Worm (Caenorhabditis elegans) whole organism, L1 larva: Measurements from ENCODE around the gene sre-4.
A peak's percentile ranks its signal among the peaks of the same experiment; 100 is the strongest.

ENCODE experiments used
- C04F5.9 ChIP-seq: sonication (generic microtip); optimal IDR thresholded peaks from 2 replicates; lab custom pipeline; 2016; ENCODE audit warnings: missing genetic modification characterization, missing compliant biosample characterization
- C34B4.2 ChIP-seq: sonication (generic microtip); optimal IDR thresholded peaks from 2 replicates; lab custom pipeline; 2017; ENCODE audit warnings: mild to moderate bottlenecking, missing genetic modification characterization, missing compliant biosample characterization
- F16B12.6 ChIP-seq: fragments of 150-350 bp; optimal IDR thresholded peaks from 2 replicates; lab custom pipeline; 2014; ENCODE audit warnings: missing biosample characterization, missing genetic modification characterization
- Y116A8C.19 ChIP-seq: sonication (generic microtip); optimal IDR thresholded peaks from 2 replicates; lab custom pipeline; 2016; ENCODE audit warnings: missing compliant biosample characterization, missing genetic modification characterization, borderline replicate concordance
- aha-1 ChIP-seq: fragments of 150-350 bp; optimal IDR thresholded peaks from 2 replicates; lab custom pipeline; 2014; ENCODE audit warnings: missing biosample characterization, missing genetic modification characterization
- ama-1 ChIP-seq: fragments of 150-350 bp; optimal IDR thresholded peaks from 2 replicates; lab custom pipeline; 2014
- ceh-63 ChIP-seq: fragments of 200-800 bp; sonication (Bioruptor generic); optimal IDR thresholded peaks from 2 replicates; lab custom pipeline; 2018; ENCODE audit warnings: mild to moderate bottlenecking, missing genetic modification characterization, missing compliant biosample characterization
- ceh-8 ChIP-seq: fragments of 200-800 bp; sonication (Bioruptor generic); optimal IDR thresholded peaks from 2 replicates; lab custom pipeline; 2018; ENCODE audit warnings: mild to moderate bottlenecking, missing genetic modification characterization, moderate library complexity, missing compliant biosample characterization
- ceh-82 ChIP-seq, 3 experiments: fragments of 150-350 bp in 1 of 3; sonication (generic microtip) in 2 of 3; optimal IDR thresholded peaks; 2 replicates each; lab custom pipeline; 2014 to 2017; ENCODE audit warnings: missing biosample characterization in 3 of 3, missing genetic modification characterization in 3 of 3
- ceh-88 ChIP-seq: fragments of 200-800 bp; sonication (Bioruptor generic); IDR thresholded peaks from 2 replicates; pipeline ENCODE4 v1.3.6; 2022; ENCODE audit warnings: missing genetic modification characterization, missing compliant biosample characterization
- ces-1 ChIP-seq: fragments of 150-350 bp; optimal IDR thresholded peaks from 2 replicates; lab custom pipeline; 2014; ENCODE audit warnings: missing biosample characterization, missing genetic modification reagents, missing genetic modification characterization
- efl-1 ChIP-seq, 4 experiments: fragments of 150-350 bp; optimal IDR thresholded peaks in 3 of 4; peaks in 1 of 4; 1 replicate in 1 of 4; 2 replicates in 3 of 4; lab custom pipeline; 2014; ENCODE audit warnings: missing biosample characterization in 2 of 4, missing genetic modification characterization in 2 of 4, missing genetic modification reagents in 2 of 4
- efl-3 ChIP-seq: fragments of 200-800 bp; sonication (Bioruptor generic); optimal IDR thresholded peaks from 2 replicates; lab custom pipeline; 2018; ENCODE audit warnings: mild to moderate bottlenecking, missing genetic modification characterization, missing compliant biosample characterization
- elt-2 ChIP-seq: sonication (generic microtip); optimal IDR thresholded peaks from 2 replicates; lab custom pipeline; 2016; ENCODE audit warnings: missing genetic modification characterization, mild to moderate bottlenecking, inconsistent platforms, missing compliant biosample characterization, missing genetic modification reagents
- fkh-10 ChIP-seq: sonication (generic microtip); optimal IDR thresholded peaks from 2 replicates; lab custom pipeline; 2017; ENCODE audit warnings: missing biosample characterization, missing genetic modification reagents, missing genetic modification characterization
- fos-1 ChIP-seq: fragments of 150-350 bp; optimal IDR thresholded peaks from 2 replicates; lab custom pipeline; 2014; ENCODE audit warnings: missing biosample characterization, missing genetic modification characterization
- hpl-2 ChIP-seq: fragments of 150-350 bp; optimal IDR thresholded peaks from 2 replicates; lab custom pipeline; 2014; ENCODE audit warnings: missing biosample characterization, missing genetic modification reagents, missing genetic modification characterization
- irx-1 ChIP-seq: sonication (generic microtip); optimal IDR thresholded peaks from 2 replicates; lab custom pipeline; 2016; ENCODE audit warnings: missing genetic modification characterization, missing compliant biosample characterization
- jun-1 ChIP-seq: fragments of 150-350 bp; optimal IDR thresholded peaks from 2 replicates; lab custom pipeline; 2014; ENCODE audit warnings: missing biosample characterization, missing genetic modification reagents, missing genetic modification characterization
- lin-13 ChIP-seq: fragments of 150-350 bp; optimal IDR thresholded peaks from 2 replicates; lab custom pipeline; 2014; ENCODE audit warnings: missing biosample characterization, missing genetic modification reagents, missing genetic modification characterization
- mdl-1 ChIP-seq, 2 experiments: fragments of 150-350 bp; optimal IDR thresholded peaks; 2 replicates each; lab custom pipeline; 2014 to 2017; ENCODE audit warnings: missing biosample characterization in 2 of 2, missing genetic modification characterization in 2 of 2, inconsistent platforms in 1 of 2
- mef-2 ChIP-seq: fragments of 150-350 bp; optimal IDR thresholded peaks from 2 replicates; lab custom pipeline; 2014; ENCODE audit warnings: missing biosample characterization, missing genetic modification characterization
- nhr-11 ChIP-seq: fragments of 150-350 bp; optimal IDR thresholded peaks from 2 replicates; lab custom pipeline; 2014; ENCODE audit warnings: missing biosample characterization, missing genetic modification characterization
- nhr-19 ChIP-seq: fragments of 200-800 bp; sonication (Bioruptor generic); conservative IDR thresholded peaks from 2 replicates; pipeline ENCODE4 v1.3.6; 2022; ENCODE audit warnings: missing genetic modification characterization, missing compliant biosample characterization
- nhr-20 ChIP-seq: sonication (generic microtip); optimal IDR thresholded peaks from 2 replicates; lab custom pipeline; 2016; ENCODE audit warnings: mild to moderate bottlenecking, missing genetic modification characterization, missing compliant biosample characterization
- nhr-237 ChIP-seq: fragments of 150-350 bp; optimal IDR thresholded peaks from 2 replicates; lab custom pipeline; 2014; ENCODE audit warnings: missing biosample characterization, missing genetic modification characterization
- nhr-47 ChIP-seq: sonication (generic microtip); optimal IDR thresholded peaks from 2 replicates; lab custom pipeline; 2016; ENCODE audit warnings: mild to moderate bottlenecking, missing genetic modification characterization, moderate library complexity, missing compliant biosample characterization
- nhr-71 ChIP-seq: sonication (generic microtip); optimal IDR thresholded peaks from 2 replicates; lab custom pipeline; 2016; ENCODE audit warnings: mild to moderate bottlenecking, missing genetic modification characterization, moderate library complexity, missing compliant biosample characterization
- nhr-76 ChIP-seq: sonication (generic microtip); optimal IDR thresholded peaks from 2 replicates; lab custom pipeline; 2017; ENCODE audit warnings: missing biosample characterization, missing genetic modification characterization
- nhr-77 ChIP-seq: fragments of 150-350 bp; optimal IDR thresholded peaks from 2 replicates; lab custom pipeline; 2014; ENCODE audit warnings: missing biosample characterization, missing genetic modification characterization
- nhr-84 ChIP-seq: sonication (generic microtip); optimal IDR thresholded peaks from 2 replicates; lab custom pipeline; 2017; ENCODE audit warnings: missing biosample characterization, missing genetic modification characterization
- nhr-85 ChIP-seq: sonication (generic microtip); peaks from one replicate; lab custom pipeline; 2016; ENCODE audit warnings: missing genetic modification characterization, inconsistent platforms, missing compliant biosample characterization
- pag-3 ChIP-seq: sonication (generic microtip); optimal IDR thresholded peaks from 2 replicates; lab custom pipeline; 2017; ENCODE audit warnings: missing genetic modification characterization, mild to moderate bottlenecking, missing compliant biosample characterization, antibody characterized with exemption, borderline replicate concordance; ENCODE audit not compliant: insufficient read depth
- pqm-1 ChIP-seq: sonication (generic microtip); optimal IDR thresholded peaks from 3 replicates; lab custom pipeline; 2017; ENCODE audit warnings: missing biosample characterization, missing genetic modification characterization
- rnt-1 ChIP-seq: sonication (generic microtip); optimal IDR thresholded peaks from 2 replicates; lab custom pipeline; 2016; ENCODE audit warnings: mild to moderate bottlenecking, missing genetic modification characterization, moderate library complexity, missing compliant biosample characterization
- sox-4 ChIP-seq: sonication (generic microtip); optimal IDR thresholded peaks from 2 replicates; lab custom pipeline; 2016; ENCODE audit warnings: missing genetic modification characterization, missing compliant biosample characterization
- swsn-7 ChIP-seq: sonication (generic microtip); optimal IDR thresholded peaks from 2 replicates; lab custom pipeline; 2016; ENCODE audit warnings: missing genetic modification characterization, missing compliant biosample characterization
- tbx-2 ChIP-seq: sonication (generic microtip); optimal IDR thresholded peaks from 2 replicates; lab custom pipeline; 2016; ENCODE audit warnings: missing genetic modification characterization, missing compliant biosample characterization
- unc-130 ChIP-seq: fragments of 150-350 bp; optimal IDR thresholded peaks from 2 replicates; lab custom pipeline; 2017; ENCODE audit warnings: missing biosample characterization, missing genetic modification characterization, inconsistent platforms
- unc-98 ChIP-seq: fragments of 200-800 bp; sonication (Bioruptor generic); IDR thresholded peaks from 2 replicates; pipeline ENCODE4 v1.3.6; 2022; ENCODE audit warnings: missing genetic modification characterization, missing compliant biosample characterization
- xbp-1 ChIP-seq: sonication (generic microtip); optimal IDR thresholded peaks from 2 replicates; lab custom pipeline; 2016; ENCODE audit warnings: missing genetic modification characterization, missing compliant biosample characterization
- zag-1 ChIP-seq: fragments of 150-350 bp; optimal IDR thresholded peaks from 2 replicates; lab custom pipeline; 2014; ENCODE audit warnings: missing biosample characterization, missing genetic modification characterization
- zip-4 ChIP-seq: fragments of 200-800 bp; sonication (Bioruptor generic); optimal IDR thresholded peaks from 2 replicates; lab custom pipeline; 2018; ENCODE audit warnings: mild to moderate bottlenecking, missing genetic modification characterization, moderate library complexity, missing compliant biosample characterization
- ztf-11 ChIP-seq, 2 experiments: sonication (generic microtip); optimal IDR thresholded peaks; 2 replicates each; lab custom pipeline; 2016 to 2017; ENCODE audit warnings: missing genetic modification characterization in 2 of 2, missing biosample characterization in 1 of 2, missing compliant biosample characterization in 1 of 2
- ztf-4 ChIP-seq: fragments of 150-350 bp; optimal IDR thresholded peaks from 2 replicates; lab custom pipeline; 2014; ENCODE audit warnings: missing biosample characterization, missing genetic modification characterization

sre-4 gene

DNA sequence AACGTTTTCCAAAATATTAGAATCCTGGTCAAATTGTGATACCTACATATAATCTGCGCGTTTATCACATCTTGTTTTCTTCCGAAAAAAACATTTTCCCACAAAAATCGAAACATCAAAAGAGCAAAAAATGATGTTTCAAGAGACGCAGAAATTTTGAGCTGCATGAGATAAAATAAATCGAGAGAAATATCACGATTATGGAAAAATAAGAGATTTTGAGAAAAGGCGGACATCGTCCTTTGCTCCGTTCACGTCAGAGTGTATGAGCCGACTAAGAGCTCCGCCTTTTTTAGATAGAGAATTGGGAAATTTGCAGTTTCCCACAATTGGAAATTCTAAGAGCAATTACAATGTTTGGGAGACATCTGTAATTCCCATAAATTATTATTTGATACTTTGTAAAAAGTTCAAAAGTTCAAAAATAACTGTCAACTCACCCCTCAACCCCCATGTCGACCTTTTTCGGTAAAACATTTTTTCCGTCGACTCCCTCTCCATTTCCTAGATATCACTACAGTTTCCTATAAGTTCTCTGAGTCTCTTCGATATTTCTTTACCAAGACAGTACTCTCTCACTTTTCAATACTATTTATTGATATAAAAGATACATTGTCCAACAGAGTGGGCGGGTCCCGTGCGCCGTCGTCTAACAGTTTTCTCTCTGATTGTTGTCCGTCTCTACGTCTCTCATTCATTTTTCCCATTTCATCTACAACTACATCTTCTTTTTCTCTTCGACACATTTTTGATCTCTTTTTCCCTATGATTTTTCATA lies 27.8 kb downstream of the sre-4 start (continued):
- TF ChIP-seq nhr-11, result no peak
- no peak for TF ChIP-seq Y116A8C.19 (tag; lab: Kevin White, UChicago)
- no peak for TF ChIP-seq ceh-63 (GFP tag; lab: Kevin White, UChicago)
- peak; percentile 22 for TF ChIP-seq swsn-7 (tag; lab: Kevin White, UChicago)
- peak; percentile 58 for TF ChIP-seq tbx-2 (tag; lab: Kevin White, UChicago)
- no peak for TF ChIP-seq C04F5.9 (tag; lab: Kevin White, UChicago)
- TF ChIP-seq nhr-237 (tag; lab: Kevin White, UChicago), result no peak
- TF ChIP-seq nhr-76 (tag; lab: Kevin White, UChicago), result no peak
- no peak for TF ChIP-seq unc-98 (GFP tag; lab: Robert Waterston, UW)
- TF ChIP-seq nhr-20 (tag; lab: Kevin White, UChicago), result peak; percentile 84
- no peak for TF ChIP-seq C34B4.2 (tag; lab: Kevin White, UChicago)
- peak; percentile 6 for TF ChIP-seq nhr-77 (tag; lab: Kevin White, UChicago)
- peak; percentile 21 for TF ChIP-seq xbp-1 (tag; lab: Kevin White, UChicago)
- no peak for TF ChIP-seq hpl-2 (GFP tag; lab: Kevin White, UChicago)
- TF ChIP-seq ztf-4 (tag; lab: Kevin White, UChicago), result peak; percentile 41
- no peak for TF ChIP-seq sox-4
- TF ChIP-seq ces-1 (GFP tag; lab: Kevin White, UChicago), result no peak
- no peak for TF ChIP-seq ama-1 (lab: Kevin White, UChicago)
- TF ChIP-seq nhr-71 (tag; lab: Kevin White, UChicago), result peak; percentile 61
- TF ChIP-seq fkh-10 (GFP tag; lab: Kevin White, UChicago), result no peak
- no peak for TF ChIP-seq unc-130
- TF ChIP-seq irx-1 (tag; lab: Kevin White, UChicago), result peak; percentile 0
- no peak for TF ChIP-seq ceh-88 (GFP tag; lab: Robert Waterston, UW)
- no peak for TF ChIP-seq ceh-8 (GFP tag; lab: Kevin White, UChicago)
- no peak for TF ChIP-seq pag-3 (tag; lab: Kevin White, UChicago)
- TF ChIP-seq nhr-84, result no peak
- TF ChIP-seq fos-1, result no peak
- peak; percentile 90 for TF ChIP-seq nhr-85
- TF ChIP-seq efl-3 (GFP tag; lab: Kevin White, UChicago), result no peak
- TF ChIP-seq ceh-82 (tag; optimal IDR thresholded peaks at IDR 0.05; lab: Kevin White, UChicago), result no peak
- no peak for TF ChIP-seq ztf-11 (tag; optimal IDR thresholded peaks at IDR 0.05; lab: Kevin White, UChicago)
- peak; percentile 58 for TF ChIP-seq elt-2 (tag; lab: Kevin White, UChicago)
- TF ChIP-seq aha-1, result no peak
- TF ChIP-seq lin-13, result no peak
- TF ChIP-seq jun-1, result no peak
- TF ChIP-seq nhr-19 (GFP tag; lab: Robert Waterston, UW), result peak; percentile 28
- TF ChIP-seq efl-1 (optimal IDR thresholded peaks at IDR 0.05; lab: Kevin White, UChicago), result peak; percentile 15 to 32
- no peak for TF ChIP-seq efl-1 (GFP tag; optimal IDR thresholded peaks at IDR 0.05 in 1 of 2; lab: Kevin White, UChicago)
- no peak for TF ChIP-seq zag-1 (tag; lab: Kevin White, UChicago)
- peak in 1 of 2 experiments; percentile 19 for TF ChIP-seq mdl-1 (tag; optimal IDR thresholded peaks at IDR 0.05; lab: Kevin White, UChicago)
- no peak for TF ChIP-seq rnt-1 (tag; lab: Kevin White, UChicago)
- no peak for TF ChIP-seq zip-4 (GFP tag; lab: Kevin White, UChicago)
- TF ChIP-seq mef-2 (tag; lab: Kevin White, UChicago), result no peak
- no peak for TF ChIP-seq pqm-1 (tag; lab: Kevin White, UChicago)
- no peak for TF ChIP-seq F16B12.6 (tag; lab: Kevin White, UChicago)
- peak; percentile 9 for TF ChIP-seq nhr-47 (tag; lab: Kevin White, UChicago)
- TF ChIP-seq, all 84 proteins: peak for 27
